Fruit fly (Drosophila melanogaster): Measurements from ENCODE around the gene CG32409.

- TF ChIP-seq CG8478 (optimal IDR thresholded peaks at IDR 0.05) (no peak), CTCF (optimal IDR thresholded peaks at IDR 0.05) (no peak)
These were observed 32.4 kb upstream of the CG32409 start for dm6 chr3L:5866924-5867323.

Measured in S2 (cell line).